Worm (Caenorhabditis elegans) whole organism, young adult: ENCODE results near the gene K05F1.9.

Source experiments
- B0019.2 ChIP-seq: fragments of 200-800 bp; sonication (Bioruptor generic); conservative IDR thresholded peaks from 2 replicates; pipeline ENCODE4 v1.3.6; 2022; ENCODE audit warnings: missing genetic modification reagents, missing genetic modification characterization, missing compliant biosample characterization
- B0035.1 ChIP-seq: sonication (generic microtip); optimal IDR thresholded peaks from 2 replicates; lab custom pipeline; 2016; ENCODE audit warnings: missing genetic modification characterization, mild to moderate bottlenecking, missing compliant biosample characterization, missing genotype, missing genetic modification reagents
- F22D6.2 ChIP-seq: sonication (generic microtip); optimal IDR thresholded peaks from 2 replicates; lab custom pipeline; 2016; ENCODE audit warnings: mild to moderate bottlenecking, missing genetic modification characterization, missing compliant biosample characterization
- F33H1.4 ChIP-seq: fragments of 200-800 bp; sonication (Bioruptor generic); IDR thresholded peaks from 2 replicates; pipeline ENCODE4 v1.3.6; 2022; ENCODE audit warnings: missing genetic modification reagents, missing genetic modification characterization, missing compliant biosample characterization
- F39B2.1 ChIP-seq: fragments of 200-800 bp; sonication (Bioruptor generic); IDR thresholded peaks from 2 replicates; pipeline ENCODE4 v1.3.6; 2022; ENCODE audit warnings: missing genetic modification reagents, missing genetic modification characterization, missing compliant biosample characterization
- F52B5.7 ChIP-seq: sonication (generic microtip); optimal IDR thresholded peaks from 2 replicates; lab custom pipeline; 2016; ENCODE audit warnings: mild to moderate bottlenecking, missing genetic modification characterization, missing compliant biosample characterization
- F57A8.1 ChIP-seq: fragments of 200-800 bp; sonication (Bioruptor generic); optimal IDR thresholded peaks from 2 replicates; lab custom pipeline; 2018; ENCODE audit warnings: mild to moderate bottlenecking, missing genetic modification characterization, moderate library complexity, missing compliant biosample characterization
- F57C9.4 ChIP-seq: sonication (generic microtip); optimal IDR thresholded peaks from 2 replicates; lab custom pipeline; 2017; ENCODE audit warnings: mild to moderate bottlenecking, missing genetic modification characterization, missing compliant biosample characterization
- K11D2.4 ChIP-seq: fragments of 200-800 bp; sonication (Bioruptor generic); IDR thresholded peaks from 2 replicates; pipeline ENCODE4 v1.3.6; 2022; ENCODE audit warnings: missing genetic modification reagents, missing genetic modification characterization, missing compliant biosample characterization
- K12H6.12 ChIP-seq: fragments of 200-800 bp; sonication (Bioruptor generic); optimal IDR thresholded peaks from 2 replicates; lab custom pipeline; 2018; ENCODE audit warnings: mild to moderate bottlenecking, missing genetic modification characterization, missing compliant biosample characterization
- Y53F4B.3 ChIP-seq: fragments of 200-800 bp; sonication (Bioruptor generic); IDR thresholded peaks from 2 replicates; pipeline ENCODE4 v1.3.6; 2022; ENCODE audit warnings: missing genetic modification reagents, missing genetic modification characterization, missing compliant biosample characterization
- ZK185.1 ChIP-seq: sonication (generic microtip); optimal IDR thresholded peaks from 2 replicates; lab custom pipeline; 2016; ENCODE audit warnings: mild to moderate bottlenecking, missing genetic modification characterization, missing compliant biosample characterization; ENCODE audit not compliant: poor library complexity, severe bottlenecking
- akir-1 ChIP-seq: fragments of 200-800 bp; sonication (Bioruptor generic); optimal IDR thresholded peaks from 2 replicates; lab custom pipeline; 2018; ENCODE audit warnings: mild to moderate bottlenecking, missing genetic modification characterization, moderate library complexity, missing compliant biosample characterization
- attf-5 ChIP-seq: fragments of 200-800 bp; sonication (Bioruptor generic); optimal IDR thresholded peaks from 2 replicates; lab custom pipeline; 2018; ENCODE audit warnings: mild to moderate bottlenecking, missing genetic modification characterization, missing compliant biosample characterization
- ccch-3 ChIP-seq: fragments of 200-800 bp; sonication (Bioruptor generic); optimal IDR thresholded peaks from 2 replicates; lab custom pipeline; 2018; ENCODE audit warnings: mild to moderate bottlenecking, missing genetic modification characterization, missing compliant biosample characterization
- cebp-1 ChIP-seq, 2 experiments: fragments of 200-800 bp in 1 of 2; sonication (Bioruptor generic) in 1 of 2; sonication (generic microtip) in 1 of 2; IDR thresholded peaks in 1 of 2; optimal IDR thresholded peaks in 1 of 2; 2 replicates each; pipeline versions ENCODE4 v1.3.6 to Lab custom; 2017 to 2022; ENCODE audit warnings: missing compliant biosample characterization in 2 of 2, missing genetic modification characterization in 2 of 2, mild to moderate bottlenecking in 1 of 2, missing genetic modification reagents in 1 of 2, moderate library complexity in 1 of 2
- cebp-2 ChIP-seq: fragments of 200-800 bp; sonication (Bioruptor generic); IDR thresholded peaks from 2 replicates; pipeline ENCODE4 v1.3.6; 2022; ENCODE audit warnings: missing genetic modification characterization, missing compliant biosample characterization
- egl-18 ChIP-seq: fragments of 200-800 bp; sonication (Bioruptor generic); IDR thresholded peaks from 2 replicates; pipeline ENCODE4 v1.3.6; 2022; ENCODE audit warnings: missing genetic modification reagents, missing genetic modification characterization, missing compliant biosample characterization
- egl-44 ChIP-seq: fragments of 200-800 bp; sonication (Bioruptor generic); IDR thresholded peaks from 2 replicates; pipeline ENCODE4 v1.3.6; 2022; ENCODE audit warnings: missing genetic modification reagents, missing genetic modification characterization, missing compliant biosample characterization
- ets-4 ChIP-seq: fragments of 200-800 bp; sonication (Bioruptor generic); optimal IDR thresholded peaks from 2 replicates; lab custom pipeline; 2018; ENCODE audit warnings: mild to moderate bottlenecking, missing genetic modification characterization, missing compliant biosample characterization
- gei-17 ChIP-seq: fragments of 200-800 bp; sonication (Bioruptor generic); optimal IDR thresholded peaks from 2 replicates; lab custom pipeline; 2018; ENCODE audit warnings: mild to moderate bottlenecking, missing genetic modification characterization, missing compliant biosample characterization
- him-1 ChIP-seq: sonication (generic microtip); optimal IDR thresholded peaks from 2 replicates; lab custom pipeline; 2016; ENCODE audit warnings: missing genotype, missing genetic modification reagents, missing genetic modification characterization, missing compliant biosample characterization
- hlh-12 ChIP-seq: sonication (generic microtip); optimal IDR thresholded peaks from 2 replicates; lab custom pipeline; 2016; ENCODE audit warnings: missing genetic modification characterization, missing compliant biosample characterization
- lag-1 ChIP-seq: fragments of 200-800 bp; sonication (Bioruptor generic); IDR thresholded peaks from 2 replicates; pipeline ENCODE4 v1.3.6; 2022; ENCODE audit warnings: missing genetic modification reagents, missing genetic modification characterization, missing compliant biosample characterization
- lin-40 ChIP-seq: sonication (generic microtip); optimal IDR thresholded peaks from 2 replicates; lab custom pipeline; 2016; ENCODE audit warnings: missing genetic modification characterization, mild to moderate bottlenecking, missing compliant biosample characterization, missing genotype, missing genetic modification reagents
- lin-54 ChIP-seq: fragments of 200-800 bp; sonication (Bioruptor generic); optimal IDR thresholded peaks from 2 replicates; lab custom pipeline; 2018; ENCODE audit warnings: mild to moderate bottlenecking, missing genetic modification characterization, missing compliant biosample characterization
- lsl-1 ChIP-seq: fragments of 200-800 bp; sonication (Bioruptor generic); optimal IDR thresholded peaks from 2 replicates; lab custom pipeline; 2018; ENCODE audit warnings: mild to moderate bottlenecking, missing genetic modification characterization, moderate library complexity, missing compliant biosample characterization
- madf-10 ChIP-seq: sonication (generic microtip); optimal IDR thresholded peaks from 2 replicates; lab custom pipeline; 2016; ENCODE audit warnings: mild to moderate bottlenecking, missing genetic modification characterization, missing compliant biosample characterization
- madf-6 ChIP-seq: fragments of 200-800 bp; sonication (Bioruptor generic); IDR thresholded peaks from 2 replicates; pipeline ENCODE4 v1.3.6; 2022; ENCODE audit warnings: missing genetic modification reagents, missing genetic modification characterization, missing compliant biosample characterization
- mel-28 ChIP-seq: sonication (generic microtip); optimal IDR thresholded peaks from 2 replicates; lab custom pipeline; 2016; ENCODE audit warnings: borderline replicate concordance, mild to moderate bottlenecking, missing genetic modification characterization, missing compliant biosample characterization
- mxl-1 ChIP-seq: sonication (generic microtip); optimal IDR thresholded peaks from 2 replicates; lab custom pipeline; 2016; ENCODE audit warnings: missing genetic modification characterization, missing compliant biosample characterization
- nfya-1 ChIP-seq: sonication (generic microtip); optimal IDR thresholded peaks from 2 replicates; lab custom pipeline; 2017; ENCODE audit warnings: antibody characterized with exemption, missing compliant biosample characterization, missing genetic modification characterization, borderline replicate concordance; ENCODE audit not compliant: insufficient read depth
- nhr-120 ChIP-seq: fragments of 200-800 bp; sonication (Bioruptor generic); IDR thresholded peaks from 2 replicates; pipeline ENCODE4 v1.3.6; 2022; ENCODE audit warnings: missing genetic modification characterization, missing compliant biosample characterization
- nhr-80 ChIP-seq: sonication (generic microtip); optimal IDR thresholded peaks from 2 replicates; lab custom pipeline; 2016; ENCODE audit warnings: missing genetic modification characterization, missing compliant biosample characterization
- rec-8 ChIP-seq, 2 experiments: sonication (generic microtip); optimal IDR thresholded peaks; 2 replicates each; lab custom pipeline; 2016; ENCODE audit warnings: mild to moderate bottlenecking in 2 of 2, missing genetic modification characterization in 2 of 2, missing genetic modification reagents in 2 of 2, missing genotype in 2 of 2, missing biosample characterization in 1 of 2, missing compliant biosample characterization in 1 of 2, moderate library complexity in 1 of 2
- sdz-38 ChIP-seq: sonication (generic microtip); optimal IDR thresholded peaks from 2 replicates; lab custom pipeline; 2016; ENCODE audit warnings: missing genotype, missing genetic modification characterization, missing compliant biosample characterization
- sea-2 ChIP-seq: fragments of 200-800 bp; sonication (Bioruptor generic); IDR thresholded peaks from 2 replicates; pipeline ENCODE4 v1.3.6; 2022; ENCODE audit warnings: missing genetic modification characterization, missing compliant biosample characterization
- sptf-2 ChIP-seq: fragments of 200-800 bp; sonication (Bioruptor generic); optimal IDR thresholded peaks from 2 replicates; lab custom pipeline; 2018; ENCODE audit warnings: mild to moderate bottlenecking, missing genetic modification characterization, missing compliant biosample characterization
- tbx-9 ChIP-seq: sonication (generic microtip); optimal IDR thresholded peaks from 2 replicates; lab custom pipeline; 2016; ENCODE audit warnings: borderline replicate concordance, missing genetic modification characterization, inconsistent platforms, missing compliant biosample characterization
- unc-130 ChIP-seq: sonication (generic microtip); optimal IDR thresholded peaks from 2 replicates; lab custom pipeline; 2016; ENCODE audit warnings: missing genetic modification reagents, missing genetic modification characterization, missing compliant biosample characterization
- zfh-2 ChIP-seq: fragments of 200-800 bp; sonication (Bioruptor generic); conservative IDR thresholded peaks from 2 replicates; pipeline ENCODE4 v1.3.6; 2022; ENCODE audit warnings: missing genetic modification reagents, missing genetic modification characterization, missing compliant biosample characterization
- ztf-18 ChIP-seq: sonication (generic microtip); optimal IDR thresholded peaks from 2 replicates; lab custom pipeline; 2016; ENCODE audit warnings: missing genotype, mild to moderate bottlenecking, missing genetic modification characterization, missing compliant biosample characterization
- ztf-22 ChIP-seq: fragments of 200-800 bp; sonication (Bioruptor generic); optimal IDR thresholded peaks from 2 replicates; lab custom pipeline; 2018; ENCODE audit warnings: mild to moderate bottlenecking, missing genetic modification characterization, moderate library complexity, missing compliant biosample characterization
- ztf-6 ChIP-seq: fragments of 200-800 bp; sonication (Bioruptor generic); IDR thresholded peaks from 2 replicates; pipeline ENCODE4 v1.3.6; 2022; ENCODE audit warnings: missing genetic modification reagents, missing genetic modification characterization, missing compliant biosample characterization

Gene K05F1.9

DNA sequence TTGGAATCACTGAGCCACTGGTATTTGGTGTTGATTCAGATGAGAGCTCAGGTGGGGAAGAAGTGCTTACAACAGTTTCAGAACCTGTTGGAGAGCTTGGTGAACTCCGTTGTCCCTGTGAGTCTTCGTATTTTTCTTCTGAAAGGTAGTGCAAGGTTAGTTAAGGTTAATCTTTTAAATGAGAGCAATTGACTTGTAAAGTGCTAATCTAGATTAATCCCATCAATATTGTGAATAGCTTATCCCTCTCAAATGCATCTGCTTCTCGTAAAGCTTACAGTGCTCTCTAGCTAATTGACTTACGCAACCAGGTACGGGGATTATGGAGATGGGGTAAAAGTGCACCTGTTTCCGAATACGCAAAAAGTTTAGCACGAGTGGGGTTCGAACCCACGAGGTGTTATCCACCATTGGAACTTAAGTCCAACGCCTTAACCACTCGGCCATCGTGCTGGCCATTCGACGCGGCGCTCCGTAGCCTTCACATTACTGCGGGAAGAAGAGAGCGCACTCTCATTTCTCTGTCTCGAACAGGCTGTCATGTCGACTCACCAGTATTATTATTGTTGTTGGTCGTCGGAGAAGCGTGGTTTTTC, 28.3 kb downstream of the K05F1.9 start (continued):
- TF ChIP-seq madf-10 (peak; percentile 25), nhr-120 (GFP tag; lab: Robert Waterston, UW) (no peak), lsl-1 (GFP tag; lab: Kevin White, UChicago) (no peak), K12H6.12 (tag; lab: Kevin White, UChicago) (peak; percentile 13), tbx-9 (no peak), F39B2.1 (GFP tag; lab: Robert Waterston, UW) (no peak), F22D6.2 (no peak), lin-40 (peak; percentile 26), sea-2 (GFP tag; lab: Robert Waterston, UW) (no peak), ZK185.1 (tag; lab: Kevin White, UChicago) (peak; percentile 31), ztf-18 (tag; lab: Kevin White, UChicago) (peak; percentile 58), rec-8 (tag; optimal IDR thresholded peaks at IDR 0.05; lab: Kevin White, UChicago) (peak; percentile 16 to 63), lag-1 (GFP tag; lab: Robert Waterston, UW) (no peak), mel-28 (tag; lab: Kevin White, UChicago) (no peak), egl-44 (GFP tag; lab: Robert Waterston, UW) (0 out of 2 replicates have a peak, but pooled peaks have one; percentile 40), sptf-2 (GFP tag; lab: Kevin White, UChicago) (no peak)

DNA sequence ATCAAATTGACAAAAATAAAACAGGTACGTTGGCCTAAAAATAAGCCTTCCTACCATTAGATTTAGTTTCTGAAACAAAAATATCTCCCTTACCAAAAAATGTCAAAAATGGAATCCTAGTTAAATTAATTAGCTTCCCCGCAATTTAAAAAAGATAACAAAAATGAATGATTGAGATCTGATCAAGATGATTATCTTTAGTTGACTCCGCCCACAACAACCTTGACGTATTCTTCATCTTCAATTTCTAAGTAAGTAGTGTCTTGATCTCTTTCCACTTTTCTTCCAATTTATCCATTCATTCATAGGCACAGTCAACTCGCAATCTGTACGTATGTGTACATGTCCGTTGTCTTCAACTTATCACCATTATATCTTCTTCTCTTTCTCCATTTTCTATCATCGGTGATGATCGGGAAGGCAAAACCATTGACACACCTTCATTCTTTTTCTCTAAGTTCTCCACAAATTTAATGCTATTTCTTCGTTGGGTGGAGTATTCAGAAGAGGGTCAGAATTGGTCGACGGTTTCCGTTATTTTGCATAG, 32.6 kb downstream of the K05F1.9 start:
- no peak for TF ChIP-seq F33H1.4 (GFP tag; lab: Robert Waterston, UW)
- no peak for TF ChIP-seq cebp-2 (GFP tag; lab: Robert Waterston, UW)
- no peak for TF ChIP-seq Y53F4B.3 (GFP tag; lab: Robert Waterston, UW)
- no peak for TF ChIP-seq egl-18
- TF ChIP-seq attf-5 (GFP tag; lab: Kevin White, UChicago) = no peak
- TF ChIP-seq egl-44 (GFP tag; lab: Robert Waterston, UW) = no peak
- TF ChIP-seq sdz-38 (tag; lab: Kevin White, UChicago) = no peak
- TF ChIP-seq ccch-3 = no peak
- TF ChIP-seq F52B5.7 (tag; lab: Kevin White, UChicago) = no peak
- TF ChIP-seq B0035.1 (tag; lab: Kevin White, UChicago) = no peak
- no peak for TF ChIP-seq F57A8.1 (GFP tag; lab: Kevin White, UChicago)
- no peak for TF ChIP-seq ets-4 (GFP tag; lab: Kevin White, UChicago)
- TF ChIP-seq lsl-1 (GFP tag; lab: Kevin White, UChicago) = no peak
- TF ChIP-seq nfya-1 (tag; lab: Kevin White, UChicago) = no peak
- TF ChIP-seq hlh-12 (tag; lab: Kevin White, UChicago) = no peak
- TF ChIP-seq F57C9.4 (tag; lab: Kevin White, UChicago) = no peak
- no peak for TF ChIP-seq K11D2.4 (GFP tag; lab: Robert Waterston, UW)
- no peak for TF ChIP-seq madf-6 (GFP tag; lab: Robert Waterston, UW)
- TF ChIP-seq, all 124 proteins: peak for 0

DNA sequence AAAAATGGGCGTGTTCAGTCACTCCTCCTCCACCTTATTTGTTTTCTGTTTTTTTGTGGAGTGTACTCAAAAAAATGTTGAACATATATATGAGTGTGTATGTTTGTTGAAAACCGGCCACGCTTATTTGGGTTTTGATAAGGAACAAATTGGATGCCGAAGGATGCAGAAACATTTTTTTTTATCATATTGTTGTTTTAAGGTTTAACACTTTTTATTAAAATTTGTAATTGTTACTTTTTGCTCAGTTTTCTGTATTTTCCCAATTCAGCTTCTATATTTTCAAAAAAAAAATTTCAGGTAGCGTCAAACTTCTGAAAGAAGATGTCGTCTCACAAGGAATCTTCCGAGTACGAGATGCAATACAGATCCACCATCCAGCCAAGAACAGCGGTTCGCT, 35.7 kb downstream of the K05F1.9 start, which contains the start of gene ifb-1:
Gene ifb-1 (plus strand): TSS at position 301 of the 400 bp plus-strand sequence.
- no peak for TF ChIP-seq F57C9.4 (tag; lab: Kevin White, UChicago)
- TF ChIP-seq him-1 = no peak
- no peak for TF ChIP-seq zfh-2
- TF ChIP-seq mxl-1 (tag; lab: Kevin White, UChicago) = no peak
- no peak for TF ChIP-seq unc-130
- TF ChIP-seq K12H6.12 (tag; lab: Kevin White, UChicago) = no peak
- no peak for TF ChIP-seq B0019.2 (GFP tag; lab: Robert Waterston, UW)
- TF ChIP-seq lin-54 (GFP tag; lab: Kevin White, UChicago) = no peak
- no peak for TF ChIP-seq gei-17 (GFP tag; lab: Kevin White, UChicago)
- TF ChIP-seq nhr-80 (tag; lab: Kevin White, UChicago) = no peak
- no peak for TF ChIP-seq cebp-1 (GFP tag; IDR thresholded peaks at IDR 0.05; lab: Robert Waterston, UW)
- no peak for TF ChIP-seq cebp-1 (tag; optimal IDR thresholded peaks at IDR 0.05; lab: Kevin White, UChicago)
- no peak for TF ChIP-seq mel-28 (tag; lab: Kevin White, UChicago)
- TF ChIP-seq ztf-22 = no peak
- no peak for TF ChIP-seq ztf-6 (GFP tag; lab: Robert Waterston, UW)
- no peak for TF ChIP-seq akir-1 (GFP tag; lab: Kevin White, UChicago)
